Worm (Caenorhabditis elegans) whole organism, L4 larva: ENCODE data around the gene R11E3.19.

Experiments
- F26F4.8 ChIP-seq: fragments of 200-800 bp; sonication (Bioruptor generic); conservative IDR thresholded peaks from 2 replicates; pipeline ENCODE4 v1.3.6; 2022; ENCODE audit warnings: missing genetic modification characterization, missing compliant biosample characterization
- R02D3.7 ChIP-seq: fragments of 150-350 bp; sonication (generic microtip); optimal IDR thresholded peaks from 3 replicates; lab custom pipeline; 2014; ENCODE audit warnings: missing biosample characterization, missing genetic modification characterization
- T20F7.1 ChIP-seq: fragments of 200-800 bp; sonication (Bioruptor generic); optimal IDR thresholded peaks from 2 replicates; lab custom pipeline; 2018; ENCODE audit warnings: mild to moderate bottlenecking, missing genetic modification characterization, missing compliant biosample characterization
- Y48G9A.11 ChIP-seq: fragments of 200-800 bp; sonication (Bioruptor generic); IDR thresholded peaks from 2 replicates; pipeline ENCODE4 v1.3.6; 2022; ENCODE audit warnings: missing genetic modification reagents, missing genetic modification characterization, missing compliant biosample characterization
- Y5F2A.4 ChIP-seq: fragments of 200-800 bp; sonication (Bioruptor generic); optimal IDR thresholded peaks from 2 replicates; lab custom pipeline; 2018; ENCODE audit warnings: mild to moderate bottlenecking, missing genetic modification characterization, missing compliant biosample characterization
- Y75B8A.6 ChIP-seq: fragments of 200-800 bp; sonication (Bioruptor generic); IDR thresholded peaks from 2 replicates; pipeline ENCODE4 v1.3.6; 2022; ENCODE audit warnings: missing genetic modification reagents, missing genetic modification characterization, missing compliant biosample characterization
- aly-2 ChIP-seq: sonication (generic microtip); optimal IDR thresholded peaks from 2 replicates; lab custom pipeline; 2018; ENCODE audit warnings: missing biosample characterization, missing genetic modification characterization
- ama-1 ChIP-seq: fragments of 150-350 bp; optimal IDR thresholded peaks from 2 replicates; lab custom pipeline; 2014; ENCODE audit warnings: inconsistent platforms, mixed read lengths
- ceh-32 ChIP-seq: sonication (generic microtip); optimal IDR thresholded peaks from 2 replicates; lab custom pipeline; 2016; ENCODE audit warnings: mild to moderate bottlenecking, missing genetic modification characterization, missing compliant biosample characterization; ENCODE audit not compliant: poor library complexity
- ceh-44 ChIP-seq: fragments of 200-800 bp; sonication (Bioruptor generic); IDR thresholded peaks from 2 replicates; pipeline ENCODE4 v1.3.6; 2022; ENCODE audit warnings: missing genetic modification reagents, missing genetic modification characterization, missing compliant biosample characterization
- ces-1 ChIP-seq: fragments of 150-350 bp; sonication (generic microtip); optimal IDR thresholded peaks from 4 replicates; lab custom pipeline; 2014; ENCODE audit warnings: missing biosample characterization, missing genetic modification reagents, missing genetic modification characterization
- cey-2 ChIP-seq: sonication (generic microtip); optimal IDR thresholded peaks from 3 replicates; lab custom pipeline; 2017; ENCODE audit warnings: missing genetic modification characterization, mild to moderate bottlenecking, missing compliant biosample characterization, antibody characterized with exemption, borderline replicate concordance; ENCODE audit not compliant: insufficient read depth
- daf-19 ChIP-seq: fragments of 200-800 bp; sonication (Bioruptor generic); conservative IDR thresholded peaks from 2 replicates; pipeline ENCODE4 v1.3.6; 2022; ENCODE audit warnings: missing genetic modification characterization, missing compliant biosample characterization
- daf-8 ChIP-seq: fragments of 200-800 bp; sonication (Bioruptor generic); IDR thresholded peaks from 2 replicates; pipeline ENCODE4 v1.3.6; 2022; ENCODE audit warnings: missing genetic modification characterization, missing compliant biosample characterization
- dmd-8 ChIP-seq: fragments of 200-800 bp; sonication (Bioruptor generic); IDR thresholded peaks from 2 replicates; pipeline ENCODE4 v1.3.6; 2022; ENCODE audit warnings: missing genetic modification characterization, missing compliant biosample characterization
- dmd-9 ChIP-seq: fragments of 200-800 bp; sonication (Bioruptor generic); IDR thresholded peaks from 2 replicates; pipeline ENCODE4 v1.3.6; 2022; ENCODE audit warnings: missing genetic modification reagents, missing genetic modification characterization, missing compliant biosample characterization
- dpl-1 ChIP-seq: fragments of 150-350 bp; optimal IDR thresholded peaks from 2 replicates; lab custom pipeline; 2014; ENCODE audit warnings: missing biosample characterization, missing genetic modification reagents, missing genetic modification characterization
- duxl-1 ChIP-seq: sonication (generic microtip); optimal IDR thresholded peaks from 2 replicates; lab custom pipeline; 2016; ENCODE audit warnings: mild to moderate bottlenecking, missing genetic modification characterization, moderate library complexity, missing compliant biosample characterization; ENCODE audit not compliant: poor library complexity
- egl-27 ChIP-seq: sonication (generic microtip); optimal IDR thresholded peaks from 3 replicates; lab custom pipeline; 2017; ENCODE audit warnings: missing biosample characterization, missing genetic modification reagents, missing genetic modification characterization
- hif-1 ChIP-seq, 2 experiments: sonication (generic microtip); optimal IDR thresholded peaks; 2 replicates each; lab custom pipeline; 2016 to 2017; ENCODE audit warnings: missing compliant biosample characterization in 2 of 2, missing genetic modification characterization in 2 of 2, missing genetic modification reagents in 2 of 2, missing genotype in 2 of 2, mild to moderate bottlenecking in 1 of 2
- hlh-11 ChIP-seq: fragments of 200-800 bp; sonication (Bioruptor generic); optimal IDR thresholded peaks from 2 replicates; lab custom pipeline; 2018; ENCODE audit warnings: mild to moderate bottlenecking, missing genetic modification characterization, missing compliant biosample characterization
- lin-15B ChIP-seq: fragments of 150-350 bp; sonication (generic microtip); optimal IDR thresholded peaks from 3 replicates; lab custom pipeline; 2014; ENCODE audit warnings: missing biosample characterization, missing genetic modification characterization
- lin-29 ChIP-seq: fragments of 200-800 bp; sonication (Bioruptor generic); IDR thresholded peaks from 2 replicates; pipeline ENCODE4 v1.3.6; 2022; ENCODE audit warnings: missing genetic modification reagents, missing genetic modification characterization, missing compliant biosample characterization
- lin-39 ChIP-seq: fragments of 150-350 bp; optimal IDR thresholded peaks from 2 replicates; lab custom pipeline; 2014; ENCODE audit warnings: missing biosample characterization, missing genetic modification reagents, missing genetic modification characterization
- lsy-2 ChIP-seq, 2 experiments: fragments of 150-350 bp in 1 of 2; sonication (generic microtip) in 1 of 2; optimal IDR thresholded peaks; 2 replicates each; lab custom pipeline; 2014 to 2017; ENCODE audit warnings: missing biosample characterization in 2 of 2, missing genetic modification characterization in 2 of 2
- madf-9 ChIP-seq: fragments of 200-800 bp; sonication (Bioruptor generic); conservative IDR thresholded peaks from 2 replicates; pipeline ENCODE4 v1.3.6; 2022; ENCODE audit warnings: missing genetic modification reagents, missing genetic modification characterization, missing compliant biosample characterization
- mdl-1 ChIP-seq, 2 experiments: fragments of 150-350 bp in 1 of 2; sonication (generic microtip) in 1 of 2; optimal IDR thresholded peaks; 2 replicates each; lab custom pipeline; 2014 to 2017; ENCODE audit warnings: missing biosample characterization in 2 of 2, missing genetic modification characterization in 2 of 2
- mdt-29 ChIP-seq: fragments of 200-800 bp; sonication (Bioruptor generic); IDR thresholded peaks from 2 replicates; pipeline ENCODE4 v1.3.6; 2022; ENCODE audit warnings: missing genetic modification reagents, missing genetic modification characterization, missing compliant biosample characterization
- mep-1 ChIP-seq: fragments of 150-350 bp; sonication (generic microtip); optimal IDR thresholded peaks from 3 replicates; lab custom pipeline; 2014; ENCODE audit warnings: missing biosample characterization, missing genetic modification characterization
- mes-2 ChIP-seq: sonication (generic microtip); optimal IDR thresholded peaks from 2 replicates; lab custom pipeline; 2016; ENCODE audit warnings: missing genotype, mild to moderate bottlenecking, missing genetic modification characterization, missing compliant biosample characterization; ENCODE audit not compliant: poor library complexity, severe bottlenecking
- nhr-111 ChIP-seq: fragments of 200-800 bp; sonication (Bioruptor generic); optimal IDR thresholded peaks from 2 replicates; lab custom pipeline; 2018; ENCODE audit warnings: mild to moderate bottlenecking, missing genetic modification characterization, missing compliant biosample characterization
- nhr-237 ChIP-seq: sonication (generic microtip); optimal IDR thresholded peaks from 2 replicates; lab custom pipeline; 2017; ENCODE audit warnings: missing biosample characterization, missing genetic modification characterization
- nhr-42 ChIP-seq: fragments of 200-800 bp; sonication (Bioruptor generic); IDR thresholded peaks from 2 replicates; pipeline ENCODE4 v1.3.6; 2022; ENCODE audit warnings: missing genetic modification characterization, missing compliant biosample characterization
- nhr-6 ChIP-seq: fragments of 150-350 bp; optimal IDR thresholded peaks from 2 replicates; lab custom pipeline; 2014; ENCODE audit warnings: missing biosample characterization, missing genetic modification characterization
- nhr-77 ChIP-seq: fragments of 150-350 bp; optimal IDR thresholded peaks from 2 replicates; lab custom pipeline; 2014; ENCODE audit warnings: missing biosample characterization, missing genetic modification characterization
- pha-4 ChIP-seq, 2 experiments: fragments of 150-350 bp in 1 of 2; fragments of 200-800 bp in 1 of 2; sonication (Bioruptor generic) in 1 of 2; IDR thresholded peaks in 1 of 2; optimal IDR thresholded peaks in 1 of 2; 2 replicates each; pipeline versions ENCODE4 v1.3.6 to Lab custom; 2014 to 2022; ENCODE audit warnings: missing genetic modification characterization in 2 of 2, missing genetic modification reagents in 2 of 2, missing biosample characterization in 1 of 2, missing compliant biosample characterization in 1 of 2
- pqm-1 ChIP-seq: sonication (generic microtip); optimal IDR thresholded peaks from 2 replicates; lab custom pipeline; 2017; ENCODE audit warnings: missing biosample characterization, missing genetic modification characterization
- saeg-2 ChIP-seq: fragments of 200-800 bp; sonication (Bioruptor generic); IDR thresholded peaks from 2 replicates; pipeline ENCODE4 v1.3.6; 2022; ENCODE audit warnings: missing genetic modification reagents, missing genetic modification characterization, missing compliant biosample characterization
- sdz-12 ChIP-seq: fragments of 200-800 bp; sonication (Bioruptor generic); optimal IDR thresholded peaks from 2 replicates; lab custom pipeline; 2018; ENCODE audit warnings: mild to moderate bottlenecking, missing genetic modification characterization, missing compliant biosample characterization
- set-16 ChIP-seq: fragments of 200-800 bp; sonication (Bioruptor generic); IDR thresholded peaks from 2 replicates; pipeline ENCODE4 v1.3.6; 2022; ENCODE audit warnings: missing genetic modification reagents, missing genetic modification characterization, missing compliant biosample characterization
- skn-1 ChIP-seq: fragments of 150-350 bp; optimal IDR thresholded peaks from 2 replicates; lab custom pipeline; 2014; ENCODE audit warnings: missing biosample characterization, missing genetic modification characterization
- snpc-1.2 ChIP-seq: fragments of 200-800 bp; sonication (Bioruptor generic); IDR thresholded peaks from 2 replicates; pipeline ENCODE4 v1.3.6; 2022; ENCODE audit warnings: missing genetic modification reagents, missing genetic modification characterization, missing compliant biosample characterization
- spr-3 ChIP-seq: fragments of 200-800 bp; sonication (Bioruptor generic); optimal IDR thresholded peaks from 2 replicates; lab custom pipeline; 2018; ENCODE audit warnings: mild to moderate bottlenecking, missing genetic modification characterization, missing compliant biosample characterization
- tra-1 ChIP-seq: fragments of 200-800 bp; sonication (Bioruptor generic); IDR thresholded peaks from 2 replicates; pipeline ENCODE4 v1.3.6; 2022; ENCODE audit warnings: missing genetic modification reagents, missing genetic modification characterization, missing compliant biosample characterization
- unc-39 ChIP-seq: sonication (generic microtip); optimal IDR thresholded peaks from 2 replicates; lab custom pipeline; 2017; ENCODE audit warnings: missing biosample characterization, missing genetic modification characterization
- unc-62 ChIP-seq, 3 experiments: fragments of 150-350 bp in 1 of 3; sonication (generic microtip); optimal IDR thresholded peaks in 2 of 3; peaks in 1 of 3; 1 replicate in 1 of 3; 2 replicates in 2 of 3; lab custom pipeline; 2014 to 2017; ENCODE audit warnings: missing biosample characterization in 3 of 3, missing genetic modification characterization in 3 of 3, missing genetic modification reagents in 3 of 3, missing genotype in 1 of 3
- zip-11 ChIP-seq: fragments of 200-800 bp; sonication (Bioruptor generic); IDR thresholded peaks from 2 replicates; pipeline ENCODE4 v1.3.6; 2022; ENCODE audit warnings: missing genetic modification characterization, missing compliant biosample characterization
- ztf-11 ChIP-seq: fragments of 150-350 bp; optimal IDR thresholded peaks from 2 replicates; lab custom pipeline; 2014; ENCODE audit warnings: missing biosample characterization, missing genetic modification characterization

Gene R11E3.19

ce11 chrIV:4749728-4750278 is 26.1 kb downstream of the R11E3.19 start, which contains the start of the genes rpl-20 and Y17G9B.5 (continued):
- TF ChIP-seq dmd-8 (peak; percentile 46; the same call in 1 of the 2 replicates), ztf-11 (tag; lab: Kevin White, UChicago) (peak; percentile 38), mdl-1 (tag; optimal IDR thresholded peaks at IDR 0.05; lab: Kevin White, UChicago) (peak; percentile 22 to 92), lin-39 (tag; lab: Kevin White, UChicago) (peak; percentile 91), dmd-9 (peak; percentile 99), madf-9 (GFP tag; lab: Robert Waterston, UW) (peak; percentile 98), dpl-1 (GFP tag; lab: Kevin White, UChicago) (peak; percentile 99), lsy-2 (tag; optimal IDR thresholded peaks at IDR 0.05; lab: Kevin White, UChicago) (peak; percentile 100), daf-8 (peak; percentile 95), ama-1 (lab: Kevin White, UChicago) (peak; percentile 92), sdz-12 (GFP tag; lab: Kevin White, UChicago) (peak; percentile 97), ceh-32 (tag; lab: Kevin White, UChicago) (peak; percentile 88), nhr-6 (tag; lab: Kevin White, UChicago) (peak; percentile 99), T20F7.1 (GFP tag; lab: Kevin White, UChicago) (peak; percentile 98), Y48G9A.11 (GFP tag; lab: Robert Waterston, UW) (peak; percentile 95), set-16 (GFP tag; lab: Robert Waterston, UW) (peak; percentile 36), aly-2 (peak; percentile 2), hif-1 (tag; optimal IDR thresholded peaks at IDR 0.05; lab: Kevin White, UChicago) (peak; percentile 93 to 96), F26F4.8 (no peak), daf-19 (GFP tag; lab: Robert Waterston, UW) (peak; percentile 99), lin-29 (peak; percentile 99), nhr-111 (GFP tag; lab: Kevin White, UChicago) (peak; percentile 88), mep-1 (peak; percentile 100), mes-2 (tag; lab: Kevin White, UChicago) (peak; percentile 99), nhr-77 (tag; lab: Kevin White, UChicago) (peak; percentile 100), ces-1 (GFP tag; lab: Kevin White, UChicago) (peak; percentile 96), Y5F2A.4 (peak; percentile 97), egl-27 (tag; lab: Kevin White, UChicago) (peak; percentile 53), zip-11 (0 out of 2 replicates have a peak, but pooled peaks have one; percentile 75), R02D3.7 (peak; percentile 100), snpc-1.2 (GFP tag; lab: Robert Waterston, UW) (peak; percentile 97), skn-1 (tag; lab: Kevin White, UChicago) (peak; percentile 99), hlh-11 (tag; lab: Kevin White, UChicago) (peak; percentile 100), spr-3 (GFP tag; lab: Kevin White, UChicago) (peak; percentile 100), duxl-1 (tag; lab: Kevin White, UChicago) (peak; percentile 98), nhr-237 (tag; lab: Kevin White, UChicago) (peak; percentile 86), tra-1 (GFP tag; lab: Robert Waterston, UW) (peak; percentile 99), unc-39 (no peak), cey-2 (tag; lab: Kevin White, UChicago) (peak; percentile 93), Y75B8A.6 (GFP tag; lab: Robert Waterston, UW) (peak; percentile 99), mdt-29 (GFP tag; lab: Robert Waterston, UW) (peak; percentile 97), pqm-1 (tag; lab: Kevin White, UChicago) (peak; percentile 94), lin-15B (tag; lab: Kevin White, UChicago) (peak; percentile 99), saeg-2 (GFP tag; lab: Robert Waterston, UW) (peak; percentile 99), nhr-42 (peak; percentile 99), unc-62 (GFP tag; optimal IDR thresholded peaks at IDR 0.05 in 1 of 2; lab: Kevin White, UChicago) (peak; percentile 9 to 100), unc-62 (tag; optimal IDR thresholded peaks at IDR 0.05; lab: Kevin White, UChicago) (no peak), ceh-44 (GFP tag; lab: Robert Waterston, UW) (peak; percentile 87), pha-4 (GFP tag; IDR thresholded peaks at IDR 0.05; lab: Robert Waterston, UW) (peak; percentile 99), pha-4 (tag; optimal IDR thresholded peaks at IDR 0.05; lab: Kevin White, UChicago) (peak; percentile 100)
